Fruit fly (Drosophila melanogaster): ENCODE measurements around the gene salt.

The salt gene

dm6 chr3R:31771790-31772576 lies 17.5 kb upstream of the salt start, which contains the start of the genes betaGlu and sip3 (continued):
- peak; percentile 40 for TF ChIP-seq CG1603 (tag; optimal IDR thresholded peaks at IDR 0.05)
- TF ChIP-seq twi (tag; optimal IDR thresholded peaks at IDR 0.05) = peak; percentile 24
- TF ChIP-seq CG32772 (GFP tag; IDR thresholded peaks at IDR 0.05) = no peak
- no peak for TF ChIP-seq lmd (GFP tag; IDR thresholded peaks at IDR 0.05)
- peak; percentile 27 for TF ChIP-seq Sin3A (optimal IDR thresholded peaks at IDR 0.05)
- no peak for TF ChIP-seq CG6175 (GFP tag; IDR thresholded peaks at IDR 0.05)
- no peak for TF ChIP-seq Kr (GFP tag; optimal IDR thresholded peaks at IDR 0.05)
- TF ChIP-seq CG16863 (GFP tag; optimal IDR thresholded peaks at IDR 0.05) = no peak
- TF ChIP-seq maf-S (GFP tag; optimal IDR thresholded peaks at IDR 0.05) = no peak
- no peak for TF ChIP-seq chif (GFP tag; optimal IDR thresholded peaks at IDR 0.05)
- no peak for TF ChIP-seq pb (GFP tag; optimal IDR thresholded peaks at IDR 0.05)
- no peak for TF ChIP-seq CG7786 (GFP tag; optimal IDR thresholded peaks at IDR 0.05)
- no peak for TF ChIP-seq CG12769 (tag; optimal IDR thresholded peaks at IDR 0.05)
- no peak for TF ChIP-seq CG32767 (GFP tag; IDR thresholded peaks at IDR 0.05)
- TF ChIP-seq yki (optimal IDR thresholded peaks at IDR 0.05) = no peak
- no peak for TF ChIP-seq croc (GFP tag; conservative IDR thresholded peaks at IDR 0.05)
- TF ChIP-seq row (GFP tag; IDR thresholded peaks at IDR 0.05) = peak; percentile 51
- TF ChIP-seq CG17829 (tag; optimal IDR thresholded peaks at IDR 0.05) = peak; percentile 36
- TF ChIP-seq TFAM (GFP tag; optimal IDR thresholded peaks at IDR 0.05) = no peak
- TF ChIP-seq CG33213 (GFP tag; optimal IDR thresholded peaks at IDR 0.05) = no peak
- TF ChIP-seq crp (GFP tag; optimal IDR thresholded peaks at IDR 0.05) = peak in 1 of 2 experiments; percentile 48
- no peak for TF ChIP-seq dimm (GFP tag; IDR thresholded peaks at IDR 0.05)
- TF ChIP-seq CG4854 (GFP tag; optimal IDR thresholded peaks at IDR 0.05) = no peak
- TF ChIP-seq trh (GFP tag; optimal IDR thresholded peaks at IDR 0.05) = no peak
- TF ChIP-seq CG4328 (GFP tag; optimal IDR thresholded peaks at IDR 0.05) = no peak
- TF ChIP-seq Aef1 (GFP tag; IDR thresholded peaks at IDR 0.05) = no peak
- no peak for TF ChIP-seq C15 (GFP tag; IDR thresholded peaks at IDR 0.05)
- TF ChIP-seq CG15011 (GFP tag; optimal IDR thresholded peaks at IDR 0.05) = no peak
- no peak for TF ChIP-seq CG18619 (GFP tag; optimal IDR thresholded peaks at IDR 0.05)
- peak; percentile 64 for TF ChIP-seq CG14710 (tag; optimal IDR thresholded peaks at IDR 0.05)
- TF ChIP-seq CG2875 (GFP tag; optimal IDR thresholded peaks at IDR 0.05) = no peak
- peak; percentile 22 for TF ChIP-seq grn (GFP tag; optimal IDR thresholded peaks at IDR 0.05)
- no peak for TF ChIP-seq HHEX (GFP tag; optimal IDR thresholded peaks at IDR 0.05)
- peak; percentile 35; the same call in 1 of the 3 replicates for TF ChIP-seq jigr1 (GFP tag; IDR thresholded peaks at IDR 0.05)
- TF ChIP-seq run (tag; optimal IDR thresholded peaks at IDR 0.05) = no peak
- TF ChIP-seq CG4282 (GFP tag; optimal IDR thresholded peaks at IDR 0.05) = no peak
- no peak for TF ChIP-seq fru (optimal IDR thresholded peaks at IDR 0.05)
- peak; percentile 93 for TF ChIP-seq BEAF-32 (GFP tag; optimal IDR thresholded peaks at IDR 0.05)
- no peak for TF ChIP-seq Dbx (GFP tag; IDR thresholded peaks at IDR 0.05)
- no peak for TF ChIP-seq Tbp (GFP tag; optimal IDR thresholded peaks at IDR 0.05)
- TF ChIP-seq dmrt99B (tag; optimal IDR thresholded peaks at IDR 0.05) = no peak
- no peak for TF ChIP-seq Hand (GFP tag; optimal IDR thresholded peaks at IDR 0.05)
- TF ChIP-seq lab (GFP tag; optimal IDR thresholded peaks at IDR 0.05) = no peak
- no peak for TF ChIP-seq Trl (optimal IDR thresholded peaks at IDR 0.05)
- no peak for TF ChIP-seq Trl (GFP tag; optimal IDR thresholded peaks at IDR 0.05)
- TF ChIP-seq CG32532 (GFP tag; IDR thresholded peaks at IDR 0.05) = no peak
- no peak for TF ChIP-seq HLH54F (GFP tag; optimal IDR thresholded peaks at IDR 0.05)
- no peak for TF ChIP-seq CG31365 (tag; optimal IDR thresholded peaks at IDR 0.05)
- peak; percentile 11 for TF ChIP-seq CG18764 (GFP tag; optimal IDR thresholded peaks at IDR 0.05)
- TF ChIP-seq rib (GFP tag; IDR thresholded peaks at IDR 0.05) = no peak
- TF ChIP-seq CG4360 (GFP tag; IDR thresholded peaks at IDR 0.05) = no peak
- peak; percentile 19 for TF ChIP-seq CG13775 (GFP tag; optimal IDR thresholded peaks at IDR 0.05)

All from whole organism, embryonic.